Worm (Caenorhabditis elegans): ENCODE data around the gene F14D7.1.
"Not testable (repeated sequence)": the region's sequence is repeated elsewhere in the genome, so short reads cannot be mapped to it uniquely, and the experiment has no call there.

The F14D7.1 gene

DNA sequence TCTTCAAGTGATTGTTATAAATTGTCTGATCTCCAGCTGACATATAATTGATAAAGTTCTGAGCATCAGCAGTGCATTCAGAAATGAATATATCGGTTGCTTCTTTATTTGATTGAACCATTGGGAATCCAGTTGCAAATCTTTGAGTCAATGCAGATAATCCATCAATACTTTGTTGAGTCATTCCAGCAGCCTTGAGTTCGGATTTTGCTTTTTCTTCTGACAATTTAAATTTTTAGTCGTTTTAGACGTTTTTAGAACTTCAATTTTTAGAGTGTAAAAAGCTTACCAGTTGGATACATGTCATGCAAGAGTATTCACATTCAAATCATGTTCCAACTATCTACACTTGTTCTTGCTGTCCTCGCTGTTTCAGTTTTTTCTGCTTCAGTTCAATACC, 20.4 kb upstream of the F14D7.1 start, which contains the start of gene F14D7.14:
Gene F14D7.14 (plus strand): TSS at position 301 of the 400 bp plus-strand sequence.
- TF ChIP-seq dpff-1 (tag; optimal IDR thresholded peaks at IDR 0.05); Y95B8A.8 (GFP tag; IDR thresholded peaks at IDR 0.05); lin-35 (GFP tag; optimal IDR thresholded peaks at IDR 0.05): not testable (repeated sequence)

DNA sequence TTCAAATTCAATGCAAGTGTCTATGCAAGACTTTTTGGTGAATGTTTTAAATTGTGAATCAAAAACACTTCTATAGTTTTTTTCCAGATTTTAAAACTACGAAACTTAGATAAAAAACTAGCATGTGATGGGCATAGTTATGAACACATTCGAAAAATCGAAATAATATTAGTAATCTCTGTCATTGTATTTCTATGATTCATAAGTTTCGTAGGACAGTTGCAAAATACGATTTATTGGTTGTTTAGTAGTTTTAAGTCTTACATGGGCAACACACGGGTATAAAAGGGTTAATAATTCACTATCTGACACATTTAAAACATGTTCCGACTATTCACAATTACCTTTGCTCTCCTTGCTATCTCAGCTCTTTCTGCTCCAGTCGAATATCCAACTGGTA, 18.9 kb upstream of the F14D7.1 start, which contains the start of gene spig-5:
Gene spig-5 (plus strand): TSS at position 301 of the 400 bp plus-strand sequence.
- TF ChIP-seq hmg-1.2 (GFP tag; IDR thresholded peaks at IDR 0.05); B0261.1 (tag; optimal IDR thresholded peaks at IDR 0.05); akir-1 (GFP tag; optimal IDR thresholded peaks at IDR 0.05): not testable (repeated sequence)

DNA sequence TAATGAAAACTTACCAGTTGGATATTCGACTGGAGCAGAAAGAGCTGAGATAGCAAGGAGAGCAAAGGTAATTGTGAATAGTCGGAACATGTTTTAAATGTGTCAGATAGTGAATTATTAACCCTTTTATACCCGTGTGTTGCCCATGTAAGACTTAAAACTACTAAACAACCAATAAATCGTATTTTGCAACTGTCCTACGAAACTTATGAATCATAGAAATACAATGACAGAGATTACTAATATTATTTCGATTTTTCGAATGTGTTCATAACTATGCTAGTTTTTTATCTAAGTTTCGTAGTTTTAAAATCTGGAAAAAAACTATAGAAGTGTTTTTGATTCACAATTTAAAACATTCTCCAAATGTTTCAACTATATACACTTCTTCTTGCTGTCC, 17.5 kb upstream of the F14D7.1 start, which contains the start of gene spig-4:
Gene spig-4 (minus strand): TSS at position 101 of the 400 bp plus-strand sequence.
- not testable (repeated sequence) for TF ChIP-seq T26A5.8 (tag; optimal IDR thresholded peaks at IDR 0.05); cebp-2 (GFP tag; IDR thresholded peaks at IDR 0.05); ekl-4 (GFP tag; IDR thresholded peaks at IDR 0.05)

DNA sequence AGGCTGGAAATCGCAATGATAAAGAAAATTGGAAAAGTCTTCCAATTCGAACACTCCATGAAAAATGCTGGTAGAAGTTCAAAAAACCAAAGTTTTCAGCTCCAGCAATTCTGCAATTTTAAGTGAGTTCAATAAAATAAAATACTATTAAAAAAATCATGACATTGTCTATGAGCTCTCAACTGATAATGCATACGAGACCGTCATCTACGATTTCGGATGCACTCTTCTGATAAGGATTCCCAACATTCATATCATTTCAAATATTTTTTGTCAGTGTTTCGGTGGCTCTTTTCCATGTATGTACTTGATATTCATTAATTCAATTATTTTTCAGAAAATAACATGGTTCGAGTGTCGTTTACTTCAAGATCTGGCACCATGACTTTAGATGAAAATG, 11.8 kb upstream of the F14D7.1 start, which contains the start of gene F14D7.6:
Gene F14D7.6 (plus strand): TSS at position 338 of the 400 bp plus-strand sequence.
- TF ChIP-seq nhr-80 (tag; optimal IDR thresholded peaks at IDR 0.05): peak; percentile 21
- no peak for TF ChIP-seq efl-1 (GFP tag; optimal IDR thresholded peaks at IDR 0.05)
- TF ChIP-seq egl-18 (GFP tag; IDR thresholded peaks at IDR 0.05): no peak

DNA sequence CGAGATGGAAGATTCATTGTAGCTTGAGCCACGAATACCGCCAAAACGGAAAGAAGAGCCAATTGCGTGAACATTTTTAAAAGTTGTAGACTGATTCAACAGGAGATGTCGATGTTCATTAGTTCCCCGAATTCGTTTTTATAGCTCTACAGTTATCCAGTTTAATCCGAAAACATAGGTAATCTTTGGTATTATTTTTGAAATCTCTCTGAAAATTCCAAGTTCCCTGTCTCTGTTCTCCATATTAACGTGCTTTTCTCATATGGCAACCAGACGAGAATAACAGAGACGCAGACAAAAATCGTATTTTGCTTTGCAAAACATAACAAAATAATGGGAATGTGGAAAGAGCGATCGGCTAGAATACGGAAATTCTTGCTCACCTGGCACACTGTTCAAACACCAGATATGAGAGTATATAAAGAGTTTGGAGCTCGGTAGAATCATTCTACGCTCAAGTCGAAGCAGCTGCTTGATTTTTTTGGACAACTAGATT, 10.4 kb upstream of the F14D7.1 start, which contains the start of the genes spig-3 and F14D7.12:
Gene spig-3 (minus strand): TSS at position 101 of the 496 bp plus-strand sequence.
Gene F14D7.12 (plus strand): TSS at position 446 of the 496 bp plus-strand sequence.
- no peak for TF ChIP-seq egl-44 (GFP tag; IDR thresholded peaks at IDR 0.05)
- TF ChIP-seq sdz-38 (tag; optimal IDR thresholded peaks at IDR 0.05): no peak
- no peak for TF ChIP-seq unc-62 (GFP tag; optimal IDR thresholded peaks at IDR 0.05)
- no peak for TF ChIP-seq bed-2 (GFP tag; IDR thresholded peaks at IDR 0.05)
- TF ChIP-seq F52B5.7 (tag; optimal IDR thresholded peaks at IDR 0.05): no peak
- no peak for TF ChIP-seq lin-54 (GFP tag; optimal IDR thresholded peaks at IDR 0.05)
- no peak for TF ChIP-seq athp-1 (tag; optimal IDR thresholded peaks at IDR 0.05)
- TF ChIP-seq Y53G8AR.9 (GFP tag; conservative IDR thresholded peaks at IDR 0.05): no peak
- no peak for TF ChIP-seq die-1 (tag; optimal IDR thresholded peaks at IDR 0.05)
- TF ChIP-seq F49E8.2 (tag; optimal IDR thresholded peaks at IDR 0.05; ENCODE audit: insufficient read depth): no peak
- no peak for TF ChIP-seq nhr-80 (tag; optimal IDR thresholded peaks at IDR 0.05)
- no peak for TF ChIP-seq K11D2.4 (GFP tag; IDR thresholded peaks at IDR 0.05)
- no peak for TF ChIP-seq T26A5.8 (tag; optimal IDR thresholded peaks at IDR 0.05)
- no peak for TF ChIP-seq hmg-20 (GFP tag; IDR thresholded peaks at IDR 0.05)
- no peak for TF ChIP-seq efl-1 (GFP tag; optimal IDR thresholded peaks at IDR 0.05)
- no peak for TF ChIP-seq nfyb-1 (GFP tag; IDR thresholded peaks at IDR 0.05)

DNA sequence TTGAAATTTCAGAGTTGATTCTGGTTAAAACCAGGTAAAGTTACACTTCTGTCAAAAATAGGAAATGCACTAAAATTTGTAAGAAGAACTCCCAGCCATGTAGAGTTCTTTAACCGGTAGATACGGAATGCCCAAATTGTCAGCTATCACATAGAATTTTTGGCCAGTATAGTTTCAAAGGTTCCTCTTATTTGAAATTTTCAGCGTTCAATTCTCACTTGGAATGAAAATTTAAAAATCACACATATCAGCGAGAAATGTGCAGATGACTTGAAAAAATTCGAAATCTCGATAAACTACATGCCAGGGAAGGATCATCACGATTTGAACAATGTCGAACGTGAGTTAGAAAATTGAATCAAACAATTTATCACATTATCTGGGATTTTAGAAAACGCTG, 7.2 kb upstream of the F14D7.1 start, which contains the start of gene F14D7.3:
Gene F14D7.3 (plus strand): TSS at position 301 of the 400 bp plus-strand sequence.
- TF ChIP-seq repo-1 (tag; optimal IDR thresholded peaks at IDR 0.05): no peak
- no peak for TF ChIP-seq nhr-120 (GFP tag; IDR thresholded peaks at IDR 0.05)
- no peak for TF ChIP-seq bed-1 (GFP tag; IDR thresholded peaks at IDR 0.05)
- TF ChIP-seq aptf-3 (GFP tag; IDR thresholded peaks at IDR 0.05): no peak
- TF ChIP-seq F22D6.2 (tag; optimal IDR thresholded peaks at IDR 0.05): no peak
- no peak for TF ChIP-seq lin-54 (GFP tag; optimal IDR thresholded peaks at IDR 0.05)
- no peak for TF ChIP-seq pha-4 (tag; optimal IDR thresholded peaks at IDR 0.05)
- TF ChIP-seq Y56A3A.18 (GFP tag; IDR thresholded peaks at IDR 0.05): no peak
- TF ChIP-seq aptf-2 (GFP tag; conservative IDR thresholded peaks at IDR 0.05): no peak
- no peak for TF ChIP-seq hlh-12 (tag; optimal IDR thresholded peaks at IDR 0.05)
- TF ChIP-seq him-1 (tag; optimal IDR thresholded peaks at IDR 0.05): no peak
- TF ChIP-seq ekl-4 (GFP tag; IDR thresholded peaks at IDR 0.05): no peak
- TF ChIP-seq snpc-1.1 (tag; optimal IDR thresholded peaks at IDR 0.05; ENCODE audit: insufficient read depth): no peak
- TF ChIP-seq Y53F4B.3 (GFP tag; IDR thresholded peaks at IDR 0.05): no peak
- TF ChIP-seq hmg-1.2 (GFP tag; IDR thresholded peaks at IDR 0.05): no peak
- TF ChIP-seq C17E4.6 (GFP tag; IDR thresholded peaks at IDR 0.05): no peak
- TF ChIP-seq lin-40 (tag; optimal IDR thresholded peaks at IDR 0.05): no peak
- TF ChIP-seq F33H1.4 (GFP tag; IDR thresholded peaks at IDR 0.05): no peak
